Worm (Caenorhabditis elegans): ENCODE data around the gene F55B12.2.

F55B12.2 gene

DNA sequence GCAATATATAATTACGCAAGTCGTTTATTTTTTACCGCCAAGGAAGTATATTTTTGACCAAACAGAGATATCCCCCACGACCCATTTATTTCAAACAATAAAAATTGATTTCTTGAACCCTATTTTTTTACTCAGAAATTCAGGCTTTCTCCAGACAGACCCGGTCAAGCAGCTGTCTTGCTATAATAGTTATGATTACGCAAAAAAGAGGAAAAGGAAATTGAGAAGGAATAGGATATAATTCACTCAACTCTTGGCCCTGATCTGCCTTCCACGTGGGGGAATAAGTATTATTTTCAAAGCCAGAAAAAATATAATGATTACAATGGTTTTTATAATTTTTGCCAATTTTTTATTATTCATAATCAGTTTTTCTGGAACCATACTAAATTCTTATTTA, 40.4 kb upstream of the F55B12.2 start, which contains the start of gene srx-136:
Gene srx-136 (plus strand): TSS at position 301 of the 400 bp plus-strand sequence.
- no peak for TF ChIP-seq skn-1 (tag; optimal IDR thresholded peaks at IDR 0.05)
- no peak for TF ChIP-seq nhr-129 (tag; optimal IDR thresholded peaks at IDR 0.05)
- no peak for TF ChIP-seq lin-39 (tag; optimal IDR thresholded peaks at IDR 0.05)
- TF ChIP-seq aly-2 (tag; optimal IDR thresholded peaks at IDR 0.05): no peak
- TF ChIP-seq ceh-82 (tag; optimal IDR thresholded peaks at IDR 0.05): no peak
- no peak for TF ChIP-seq snpc-4 (tag; optimal IDR thresholded peaks at IDR 0.05)
- no peak for TF ChIP-seq mdl-1 (tag; optimal IDR thresholded peaks at IDR 0.05)

ce11 chrV:13856376-13856775, 39.6 kb upstream of the F55B12.2 start, which contains the start of gene srx-134:
Gene srx-134 (minus strand): TSS chrV:13856476.
- TF ChIP-seq mab-5 (tag; optimal IDR thresholded peaks at IDR 0.05): no peak

DNA sequence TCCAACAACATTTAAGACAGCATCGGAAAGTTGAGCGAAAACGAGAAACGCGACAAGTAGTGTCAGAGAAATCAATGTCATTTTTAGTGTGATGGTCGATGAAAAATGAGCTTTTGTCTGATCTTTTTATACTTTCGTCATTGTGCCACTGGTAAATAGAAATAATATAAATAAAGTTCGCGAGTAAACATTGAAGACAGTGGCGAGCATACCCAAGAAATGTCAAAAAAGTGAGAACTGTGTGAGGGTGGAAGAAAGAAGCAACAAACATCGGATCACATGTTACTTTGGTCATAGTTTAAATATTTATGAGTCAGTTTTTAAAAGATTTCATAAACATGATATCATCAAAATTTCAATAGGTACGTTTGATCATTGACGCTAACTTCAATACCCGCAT, 37.5 kb upstream of the F55B12.2 start, which contains the start of gene ttr-21:
Gene ttr-21 (minus strand): TSS at position 100 of the 400 bp plus-strand sequence.
- no peak for TF ChIP-seq nhr-10 (tag; optimal IDR thresholded peaks at IDR 0.05)
- TF ChIP-seq ceh-82 (tag; optimal IDR thresholded peaks at IDR 0.05): no peak
- peak; percentile 10 for TF ChIP-seq F13H6.1 (tag; optimal IDR thresholded peaks at IDR 0.05)
- no peak for TF ChIP-seq nhr-23 (tag; optimal IDR thresholded peaks at IDR 0.05)
- TF ChIP-seq mab-5 (tag; optimal IDR thresholded peaks at IDR 0.05): no peak

DNA sequence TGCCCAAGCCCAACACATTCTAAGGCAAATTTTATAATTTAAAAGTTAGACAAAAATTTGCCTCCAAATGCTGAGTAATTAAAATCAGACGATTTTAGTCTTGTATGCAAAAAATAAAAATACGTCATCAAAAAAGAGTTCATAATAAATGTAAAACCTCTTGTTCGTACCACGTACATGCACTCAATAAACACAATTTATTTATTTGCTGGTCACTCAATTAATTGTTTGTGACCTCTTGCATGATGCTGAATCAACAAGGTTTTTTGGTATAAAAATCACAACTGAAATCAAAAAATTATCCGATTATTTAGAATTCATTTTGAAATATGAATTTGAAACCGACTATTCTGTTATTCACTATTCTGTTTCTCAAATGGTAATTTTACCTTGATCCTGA, 33.4 kb upstream of the F55B12.2 start, which contains the start of gene hpx-2:
Gene hpx-2 (plus strand): TSS at position 301 of the 400 bp plus-strand sequence.
- TF ChIP-seq zag-1 (tag; optimal IDR thresholded peaks at IDR 0.05) (no peak), R02D3.7 (tag; optimal IDR thresholded peaks at IDR 0.05) (no peak), alr-1 (tag; optimal IDR thresholded peaks at IDR 0.05) (no peak), fos-1 (tag; optimal IDR thresholded peaks at IDR 0.05) (no peak), blmp-1 (tag; optimal IDR thresholded peaks at IDR 0.05; ENCODE audit: insufficient read depth) (no peak)

DNA sequence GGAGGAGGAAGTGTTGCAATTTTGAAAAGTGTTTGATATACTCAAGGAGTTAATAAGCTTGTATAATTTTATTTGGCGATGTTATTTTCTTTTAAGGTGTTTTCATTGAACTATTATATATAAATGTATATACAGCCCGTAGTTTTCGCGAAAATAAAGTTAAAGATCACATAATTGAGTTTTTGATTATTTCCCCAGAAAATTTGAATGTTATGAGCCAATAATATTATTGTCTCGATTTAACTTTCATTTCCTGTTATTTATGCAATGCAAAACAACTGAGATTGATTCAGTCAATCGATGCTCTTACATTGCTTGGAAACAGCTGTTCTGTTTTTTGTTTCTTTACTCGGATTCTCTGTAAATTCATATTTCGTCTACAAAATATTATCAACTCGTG, 31.6 kb upstream of the F55B12.2 start, which contains the start of gene srx-133:
Gene srx-133 (plus strand): TSS at position 301 of the 400 bp plus-strand sequence.
- TF ChIP-seq mdl-1 (tag; optimal IDR thresholded peaks at IDR 0.05) (no peak), nhr-237 (tag; optimal IDR thresholded peaks at IDR 0.05) (no peak), nhr-6 (tag; optimal IDR thresholded peaks at IDR 0.05) (no peak), Y55F3AM.14 (GFP tag; optimal IDR thresholded peaks at IDR 0.05) (no peak), mbf-1 (tag; optimal IDR thresholded peaks at IDR 0.05) (no peak), unc-62 (GFP tag; optimal IDR thresholded peaks at IDR 0.05) (no peak), nhr-10 (tag; optimal IDR thresholded peaks at IDR 0.05) (no peak), blmp-1 (tag; optimal IDR thresholded peaks at IDR 0.05; ENCODE audit: insufficient read depth) (no peak), egl-27 (tag; optimal IDR thresholded peaks at IDR 0.05) (no peak), ceh-16 (tag; optimal IDR thresholded peaks at IDR 0.05) (no peak)

DNA sequence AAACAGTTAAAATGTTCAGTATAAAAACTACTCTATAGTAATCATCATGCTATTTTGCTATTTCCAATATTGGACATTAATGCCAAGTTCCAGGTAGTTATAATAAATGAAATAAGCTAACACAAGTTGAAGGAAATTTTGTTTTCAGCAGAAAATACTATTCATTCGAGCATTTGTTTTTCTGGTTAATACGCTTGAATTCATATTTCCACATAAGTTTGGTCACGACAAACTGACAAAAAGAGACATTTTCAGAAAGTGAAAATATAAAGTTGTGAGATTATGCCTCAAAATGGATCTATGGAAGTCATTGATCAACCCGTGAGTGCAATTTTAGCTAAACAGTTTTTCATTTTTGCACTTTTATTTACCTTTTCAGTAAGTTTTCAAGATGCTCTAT, 28.4 kb upstream of the F55B12.2 start, which contains the start of gene srx-131:
Gene srx-131 (plus strand): TSS at position 301 of the 400 bp plus-strand sequence.
- TF ChIP-seq peb-1 (tag; optimal IDR thresholded peaks at IDR 0.05): no peak
- no peak for TF ChIP-seq F13H6.1 (tag; optimal IDR thresholded peaks at IDR 0.05)
- TF ChIP-seq Y55F3AM.14 (GFP tag; optimal IDR thresholded peaks at IDR 0.05): no peak
- TF ChIP-seq nhr-10 (tag; optimal IDR thresholded peaks at IDR 0.05): no peak
- TF ChIP-seq zag-1 (tag; optimal IDR thresholded peaks at IDR 0.05): no peak
- TF ChIP-seq nhr-12 (tag; optimal IDR thresholded peaks at IDR 0.05): no peak

DNA sequence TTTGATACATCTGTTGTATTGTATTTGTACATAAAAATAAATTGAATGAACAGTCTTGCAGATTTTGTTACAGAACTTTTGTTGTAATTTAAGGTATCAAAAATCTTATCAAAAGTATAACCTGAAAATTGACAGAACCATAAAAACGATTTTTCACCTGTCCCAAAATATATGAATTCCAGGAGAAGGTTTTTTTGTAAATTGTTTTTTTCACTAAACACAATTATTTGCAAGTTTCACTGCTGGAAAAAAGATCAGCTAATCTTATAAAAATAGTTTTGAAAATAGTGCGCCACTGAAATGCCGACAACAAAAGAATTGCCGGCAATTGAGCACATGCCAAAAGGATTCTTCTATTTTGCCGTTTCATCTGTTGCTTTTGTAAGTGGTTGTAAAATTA, 26.4 kb upstream of the F55B12.2 start, which contains the start of gene srx-130:
Gene srx-130 (plus strand): TSS at position 301 of the 400 bp plus-strand sequence.
- TF ChIP-seq Y55F3AM.14 (GFP tag; optimal IDR thresholded peaks at IDR 0.05): no peak
- no peak for TF ChIP-seq C34F6.9 (tag; optimal IDR thresholded peaks at IDR 0.05)
- TF ChIP-seq skn-1 (tag; optimal IDR thresholded peaks at IDR 0.05): no peak
- no peak for TF ChIP-seq crh-2 (tag; optimal IDR thresholded peaks at IDR 0.05)
- no peak for TF ChIP-seq lin-11 (tag; optimal IDR thresholded peaks at IDR 0.05)
- no peak for TF ChIP-seq ceh-82 (tag; optimal IDR thresholded peaks at IDR 0.05)
- no peak for TF ChIP-seq lsy-2 (tag; optimal IDR thresholded peaks at IDR 0.05)
- no peak for TF ChIP-seq elt-1 (tag; optimal IDR thresholded peaks at IDR 0.05)
- TF ChIP-seq ZK546.5 (tag; optimal IDR thresholded peaks at IDR 0.05): no peak
- no peak for TF ChIP-seq ama-1 (optimal IDR thresholded peaks at IDR 0.05)
- no peak for TF ChIP-seq fos-1 (tag; optimal IDR thresholded peaks at IDR 0.05)
